Worm (Caenorhabditis elegans) whole organism, L3 larva: Measurements from ENCODE around the gene C37E2.2.

Source experiments
- ZK546.5 ChIP-seq: sonication (generic microtip); optimal IDR thresholded peaks from 2 replicates; lab custom pipeline; 2017; ENCODE audit warnings: missing biosample characterization, missing genetic modification characterization
- aly-2 ChIP-seq: fragments of 150-350 bp; optimal IDR thresholded peaks from 2 replicates; lab custom pipeline; 2014; ENCODE audit warnings: missing biosample characterization, missing genetic modification characterization
- ama-1 ChIP-seq: fragments of 150-350 bp; optimal IDR thresholded peaks from 2 replicates; lab custom pipeline; 2018
- ceh-16 ChIP-seq: sonication (generic microtip); optimal IDR thresholded peaks from 2 replicates; lab custom pipeline; 2017; ENCODE audit warnings: missing biosample characterization, missing genetic modification characterization
- ceh-28 ChIP-seq: fragments of 150-350 bp; optimal IDR thresholded peaks from 2 replicates; lab custom pipeline; 2014; ENCODE audit warnings: missing biosample characterization, missing genetic modification reagents, missing genetic modification characterization
- ceh-82 ChIP-seq: fragments of 150-350 bp; optimal IDR thresholded peaks from 2 replicates; lab custom pipeline; 2014; ENCODE audit warnings: missing biosample characterization, missing genetic modification characterization
- ceh-9 ChIP-seq: sonication (generic microtip); optimal IDR thresholded peaks from 2 replicates; lab custom pipeline; 2018; ENCODE audit warnings: missing biosample characterization, missing genetic modification characterization
- daf-12 ChIP-seq: fragments of 150-350 bp; optimal IDR thresholded peaks from 2 replicates; lab custom pipeline; 2014; ENCODE audit warnings: missing biosample characterization, missing genetic modification reagents, missing genetic modification characterization
- egl-27 ChIP-seq: sonication (generic microtip); optimal IDR thresholded peaks from 4 replicates; lab custom pipeline; 2017; ENCODE audit warnings: missing biosample characterization, missing genetic modification reagents, missing genetic modification characterization
- egl-5 ChIP-seq: fragments of 150-350 bp; optimal IDR thresholded peaks from 2 replicates; lab custom pipeline; 2017; ENCODE audit warnings: missing biosample characterization, missing genetic modification reagents, missing genetic modification characterization, inconsistent platforms
- elt-1 ChIP-seq: fragments of 150-350 bp; optimal IDR thresholded peaks from 2 replicates; lab custom pipeline; 2014; ENCODE audit warnings: missing biosample characterization, missing genetic modification characterization
- elt-2 ChIP-seq: sonication (generic microtip); optimal IDR thresholded peaks from 2 replicates; lab custom pipeline; 2016; ENCODE audit warnings: missing genetic modification reagents, mild to moderate bottlenecking, missing genetic modification characterization, missing compliant biosample characterization
- elt-3 ChIP-seq, 3 experiments: fragments of 150-350 bp in 1 of 3; sonication (generic microtip) in 2 of 3; optimal IDR thresholded peaks; 2 replicates in 2 of 3; 4 replicates in 1 of 3; lab custom pipeline; 2014 to 2017; ENCODE audit warnings: missing biosample characterization in 3 of 3, missing genetic modification characterization in 3 of 3
- eor-1 ChIP-seq, 2 experiments: fragments of 150-350 bp; optimal IDR thresholded peaks; 2 replicates each; lab custom pipeline; 2014 to 2018; ENCODE audit warnings: missing biosample characterization in 2 of 2, missing genetic modification characterization in 2 of 2
- fkh-2 ChIP-seq: fragments of 150-350 bp; optimal IDR thresholded peaks from 2 replicates; lab custom pipeline; 2014; ENCODE audit warnings: missing biosample characterization, missing genetic modification reagents, missing genetic modification characterization
- fos-1 ChIP-seq: fragments of 150-350 bp; optimal IDR thresholded peaks from 2 replicates; lab custom pipeline; 2014; ENCODE audit warnings: missing biosample characterization, missing genetic modification characterization
- lin-39 ChIP-seq: fragments of 150-350 bp; optimal IDR thresholded peaks from 2 replicates; lab custom pipeline; 2018; ENCODE audit warnings: missing biosample characterization, missing genetic modification reagents, missing genetic modification characterization
- lsy-12 ChIP-seq: sonication (generic microtip); optimal IDR thresholded peaks from 2 replicates; lab custom pipeline; 2016; ENCODE audit warnings: mild to moderate bottlenecking, missing genetic modification characterization, missing compliant biosample characterization
- mdl-1 ChIP-seq: fragments of 150-350 bp; optimal IDR thresholded peaks from 2 replicates; lab custom pipeline; 2014; ENCODE audit warnings: missing biosample characterization, missing genetic modification characterization
- mml-1 ChIP-seq: fragments of 150-350 bp; sonication (generic microtip); optimal IDR thresholded peaks from 3 replicates; lab custom pipeline; 2014; ENCODE audit warnings: missing biosample characterization, missing genetic modification characterization
- nfya-1 ChIP-seq: sonication (generic microtip); optimal IDR thresholded peaks from 2 replicates; lab custom pipeline; 2017; ENCODE audit warnings: missing genetic modification characterization, mild to moderate bottlenecking, missing compliant biosample characterization, antibody characterized with exemption, moderate library complexity; ENCODE audit not compliant: insufficient read depth
- nhr-11 ChIP-seq: fragments of 150-350 bp; optimal IDR thresholded peaks from 2 replicates; lab custom pipeline; 2014; ENCODE audit warnings: missing biosample characterization, missing genetic modification characterization
- nhr-23 ChIP-seq: fragments of 150-350 bp; optimal IDR thresholded peaks from 2 replicates; lab custom pipeline; 2014; ENCODE audit warnings: missing biosample characterization, missing genetic modification reagents, missing genetic modification characterization
- nhr-237 ChIP-seq: fragments of 150-350 bp; optimal IDR thresholded peaks from 2 replicates; lab custom pipeline; 2014; ENCODE audit warnings: missing biosample characterization, missing genetic modification characterization
- nhr-25 ChIP-seq: sonication (generic microtip); optimal IDR thresholded peaks from 2 replicates; lab custom pipeline; 2017; ENCODE audit warnings: missing biosample characterization, missing genetic modification characterization
- nhr-28 ChIP-seq: fragments of 150-350 bp; optimal IDR thresholded peaks from 2 replicates; lab custom pipeline; 2014; ENCODE audit warnings: missing biosample characterization, missing genetic modification characterization
- nhr-67 ChIP-seq: fragments of 150-350 bp; optimal IDR thresholded peaks from 2 replicates; lab custom pipeline; 2014; ENCODE audit warnings: missing biosample characterization, missing genetic modification characterization
- nhr-77 ChIP-seq: fragments of 150-350 bp; optimal IDR thresholded peaks from 2 replicates; lab custom pipeline; 2014; ENCODE audit warnings: missing biosample characterization, missing genetic modification characterization
- pqm-1 ChIP-seq: fragments of 150-350 bp; optimal IDR thresholded peaks from 2 replicates; lab custom pipeline; 2017; ENCODE audit warnings: missing biosample characterization, missing genetic modification characterization, inconsistent platforms
- skn-1 ChIP-seq: fragments of 150-350 bp; optimal IDR thresholded peaks from 2 replicates; lab custom pipeline; 2014; ENCODE audit warnings: missing biosample characterization, missing genetic modification characterization
- snpc-4 ChIP-seq: fragments of 150-350 bp; optimal IDR thresholded peaks from 2 replicates; lab custom pipeline; 2014; ENCODE audit warnings: missing biosample characterization, missing genetic modification characterization
- unc-39 ChIP-seq: sonication (generic microtip); optimal IDR thresholded peaks from 4 replicates; lab custom pipeline; 2017; ENCODE audit warnings: missing biosample characterization, missing genetic modification characterization
- unc-62 ChIP-seq: fragments of 150-350 bp; sonication (generic microtip); optimal IDR thresholded peaks from 4 replicates; lab custom pipeline; 2014; ENCODE audit warnings: missing biosample characterization, missing genetic modification reagents, missing genetic modification characterization
- ztf-11 ChIP-seq: fragments of 150-350 bp; optimal IDR thresholded peaks from 2 replicates; lab custom pipeline; 2014; ENCODE audit warnings: missing biosample characterization, missing genetic modification characterization
- ztf-4 ChIP-seq: fragments of 150-350 bp; optimal IDR thresholded peaks from 2 replicates; lab custom pipeline; 2014; ENCODE audit warnings: missing biosample characterization, missing genetic modification characterization

The C37E2.2 gene

DNA sequence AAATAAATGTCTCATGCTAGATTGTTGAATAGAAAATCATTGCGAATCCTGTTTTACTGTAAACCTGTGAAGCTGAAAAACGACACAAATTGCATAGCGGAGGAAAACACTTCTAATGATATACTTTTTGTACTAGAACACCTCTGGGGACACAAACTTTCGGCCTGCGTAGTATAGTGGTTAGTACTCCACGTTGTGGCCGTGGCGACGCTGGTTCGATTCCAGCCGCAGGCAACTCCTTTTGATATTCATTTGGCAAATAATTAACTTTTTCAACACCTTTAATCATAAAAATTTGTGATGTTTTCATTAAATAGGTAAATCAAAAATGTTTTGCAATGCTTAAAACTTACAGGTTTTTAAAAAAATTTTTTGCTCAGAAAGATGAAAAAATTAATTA is 41.0 kb upstream of the C37E2.2 start:
- no peak for TF ChIP-seq mml-1 (tag; lab: Kevin White, UChicago)
- no peak for TF ChIP-seq ama-1
- TF ChIP-seq aly-2 (tag; lab: Kevin White, UChicago) = no peak
- TF ChIP-seq ztf-4 (tag; lab: Kevin White, UChicago) = no peak
- TF ChIP-seq, all 47 proteins: peak for 0

DNA sequence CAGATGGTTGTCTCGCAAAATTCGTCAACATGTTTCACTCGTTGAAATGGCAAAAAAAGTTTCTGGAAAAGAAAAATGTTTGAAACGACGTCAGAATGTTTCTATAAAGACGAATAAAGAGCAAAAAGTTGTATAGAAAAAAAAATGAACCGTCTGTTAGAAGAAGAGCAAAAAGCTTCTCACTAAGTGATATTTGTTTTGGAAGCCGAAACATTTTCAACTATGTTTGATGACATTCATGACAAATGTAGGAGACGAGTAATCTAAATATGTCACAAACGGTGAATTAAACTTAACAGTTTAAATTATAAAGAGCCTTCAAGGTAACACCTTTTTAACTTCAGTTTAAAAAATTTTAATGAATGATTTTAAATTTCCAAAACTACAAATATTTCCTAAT is 35.8 kb upstream of the C37E2.2 start, which contains the start of gene nkat-1:
nkat-1 (minus strand) TSS at position 101 of the 400 bp plus-strand sequence.
- no peak for TF ChIP-seq nhr-67
- TF ChIP-seq fos-1 = no peak
- TF ChIP-seq pqm-1 (tag; lab: Kevin White, UChicago) = no peak
- no peak for TF ChIP-seq lsy-12 (tag; lab: Kevin White, UChicago)
- TF ChIP-seq aly-2 (tag; lab: Kevin White, UChicago) = no peak
- TF ChIP-seq daf-12 = no peak
- no peak for TF ChIP-seq nhr-11 (tag; lab: Kevin White, UChicago)
- TF ChIP-seq fkh-2 = no peak
- TF ChIP-seq eor-1 (tag; optimal IDR thresholded peaks at IDR 0.05; lab: Kevin White, UChicago) = no peak
- no peak for TF ChIP-seq unc-39 (tag; lab: Kevin White, UChicago)
- no peak for TF ChIP-seq ZK546.5 (tag; lab: Kevin White, UChicago)
- no peak for TF ChIP-seq ztf-11 (tag; lab: Kevin White, UChicago)
- TF ChIP-seq lin-39 = no peak
- TF ChIP-seq ceh-9 = no peak
- no peak for TF ChIP-seq skn-1 (tag; lab: Kevin White, UChicago)
- TF ChIP-seq snpc-4 = no peak
- no peak for TF ChIP-seq mml-1 (tag; lab: Kevin White, UChicago)

DNA sequence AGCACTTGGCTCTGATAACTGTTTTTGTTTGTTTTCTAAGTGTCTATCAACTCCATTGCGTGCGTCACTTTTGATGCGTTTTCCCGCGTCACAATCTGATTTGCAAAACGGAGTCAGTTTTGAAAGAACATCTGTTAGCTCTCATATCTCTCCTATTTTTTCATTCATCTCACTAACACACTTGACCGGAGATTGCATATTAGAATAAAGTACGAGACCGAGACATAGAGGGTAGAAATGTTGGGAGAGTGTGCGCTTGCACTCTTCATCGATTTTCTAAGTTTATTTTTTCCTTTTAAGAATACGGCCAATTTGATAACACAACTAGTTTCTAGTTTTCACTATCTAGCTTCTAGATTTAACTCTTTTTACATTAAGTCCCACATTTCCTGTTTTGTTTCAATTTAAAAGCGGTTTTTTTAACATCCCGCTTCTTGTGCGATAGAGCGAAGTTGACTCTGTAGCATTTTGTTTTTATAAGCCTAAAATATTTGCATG is 34.4 kb upstream of the C37E2.2 start:
- no peak for TF ChIP-seq elt-1 (tag; lab: Kevin White, UChicago)
- no peak for TF ChIP-seq unc-62
- TF ChIP-seq ceh-82 = no peak
- TF ChIP-seq lsy-12 (tag; lab: Kevin White, UChicago) = no peak
- no peak for TF ChIP-seq nhr-25
- TF ChIP-seq mdl-1 (tag; lab: Kevin White, UChicago) = no peak
- TF ChIP-seq skn-1 (tag; lab: Kevin White, UChicago) = no peak
- no peak for TF ChIP-seq ceh-28
- no peak for TF ChIP-seq ceh-9
- no peak for TF ChIP-seq snpc-4
- no peak for TF ChIP-seq nhr-67
- TF ChIP-seq ztf-4 (tag; lab: Kevin White, UChicago) = no peak
- TF ChIP-seq nhr-237 (tag; lab: Kevin White, UChicago) = no peak
- no peak for TF ChIP-seq fos-1
- TF ChIP-seq nfya-1 = no peak
- no peak for TF ChIP-seq elt-3 (tag; optimal IDR thresholded peaks at IDR 0.05; lab: Kevin White, UChicago)
- TF ChIP-seq nhr-23 (tag; lab: Kevin White, UChicago) = no peak
- no peak for TF ChIP-seq pqm-1 (tag; lab: Kevin White, UChicago)
- TF ChIP-seq aly-2 (tag; lab: Kevin White, UChicago) = no peak
- TF ChIP-seq mml-1 (tag; lab: Kevin White, UChicago) = no peak

DNA sequence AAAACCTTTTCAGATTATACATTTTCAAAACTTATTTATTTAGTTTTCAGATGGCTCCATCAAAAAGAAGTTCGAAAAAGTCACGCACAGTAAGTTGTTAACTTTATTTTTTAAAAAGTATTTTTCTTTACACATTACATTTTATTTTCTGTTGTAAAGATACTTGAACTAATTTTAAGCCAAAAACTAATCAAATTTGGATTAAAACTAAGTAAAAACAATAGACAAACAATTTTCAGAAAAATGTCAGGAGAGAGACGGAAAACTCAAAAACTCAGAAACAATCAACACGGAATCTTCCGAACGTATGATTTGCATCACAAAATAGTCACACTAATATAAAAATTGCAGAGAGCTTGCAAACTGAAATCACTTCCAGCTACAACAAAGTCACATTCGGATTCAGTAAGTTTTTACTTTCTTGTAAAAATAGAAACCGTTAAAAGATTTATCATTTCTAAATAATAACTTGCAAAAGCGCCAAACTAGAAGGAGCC is 33.9 kb upstream of the C37E2.2 start, which contains the start of gene ceh-89:
ceh-89 (plus strand) TSS at position 51 of the 497 bp plus-strand sequence.
- TF ChIP-seq elt-1 (tag; lab: Kevin White, UChicago) (no peak), nhr-77 (tag; lab: Kevin White, UChicago) (no peak), skn-1 (tag; lab: Kevin White, UChicago) (no peak), aly-2 (tag; lab: Kevin White, UChicago) (no peak), ceh-16 (no peak), eor-1 (tag; optimal IDR thresholded peaks at IDR 0.05; lab: Kevin White, UChicago) (no peak), mml-1 (tag; lab: Kevin White, UChicago) (no peak), nhr-25 (no peak), lin-39 (no peak), ceh-82 (no peak), egl-27 (tag; lab: Kevin White, UChicago) (no peak), ZK546.5 (tag; lab: Kevin White, UChicago) (no peak), nfya-1 (no peak), nhr-28 (tag; lab: Kevin White, UChicago) (no peak), elt-2 (tag; lab: Kevin White, UChicago) (no peak), egl-5 (tag; lab: Kevin White, UChicago) (no peak)
- TF ChIP-seq, all 47 proteins: peak for 0
